Fruit fly (Drosophila melanogaster): ENCODE data around the gene Cyp28a5.

Cyp28a5 gene

dm6 chr2L:14021646-14022129 is 44.6 kb downstream of the Cyp28a5 start:
- TF ChIP-seq CG17912 (GFP tag; optimal IDR thresholded peaks at IDR 0.05) (peak; percentile 4), amos (GFP tag; IDR thresholded peaks at IDR 0.05; ENCODE audit: partially characterized antibody) (peak; percentile 38; the same call in 1 of the 2 replicates), CG4360 (GFP tag; IDR thresholded peaks at IDR 0.05) (peak; percentile 95), Scr (GFP tag; IDR thresholded peaks at IDR 0.05; ENCODE audit: partially characterized antibody) (peak; percentile 13), CG6175 (GFP tag; IDR thresholded peaks at IDR 0.05) (peak; percentile 99), kni (GFP tag; optimal IDR thresholded peaks at IDR 0.05) (peak; percentile 100), fd64A (GFP tag; optimal IDR thresholded peaks at IDR 0.05) (peak; percentile 33), CG2199 (GFP tag; IDR thresholded peaks at IDR 0.05) (peak; percentile 87; the same call in 2 of the 3 replicates), HmgD (GFP tag; optimal IDR thresholded peaks at IDR 0.05) (peak; percentile 77), HmgZ (tag; optimal IDR thresholded peaks at IDR 0.05) (peak; percentile 30), CG14441 (GFP tag; IDR thresholded peaks at IDR 0.05) (0 out of 2 replicates have a peak, but pooled peaks have one; percentile 0), ERR (GFP tag; optimal IDR thresholded peaks at IDR 0.05) (peak; percentile 26), vnd (GFP tag; IDR thresholded peaks at IDR 0.05; ENCODE audit: partially characterized antibody) (0 out of 3 replicates have a peak, but pooled peaks have one; percentile 19), zen2 (GFP tag; IDR thresholded peaks at IDR 0.05; ENCODE audit: partially characterized antibody) (0 out of 3 replicates have a peak, but pooled peaks have one; percentile 46), CG14860 (GFP tag; IDR thresholded peaks at IDR 0.05; ENCODE audit: partially characterized antibody) (peak; percentile 49; the same call in 1 of the 3 replicates), CG13287 (GFP tag; IDR thresholded peaks at IDR 0.05; ENCODE audit: partially characterized antibody) (peak; percentile 64), CG15479 (GFP tag; optimal IDR thresholded peaks at IDR 0.05) (peak; percentile 44), CG17802 (tag; optimal IDR thresholded peaks at IDR 0.05) (no peak), hb (GFP tag; IDR thresholded peaks at IDR 0.05; ENCODE audit: partially characterized antibody) (no peak), ab (GFP tag; optimal IDR thresholded peaks at IDR 0.05) (peak; percentile 21), Deaf1 (tag; optimal IDR thresholded peaks at IDR 0.05) (no peak), fru (optimal IDR thresholded peaks at IDR 0.05) (no peak), CG10321 (GFP tag; IDR thresholded peaks at IDR 0.05) (no peak), Camta (GFP tag; optimal IDR thresholded peaks at IDR 0.05) (no peak), Hey (tag; optimal IDR thresholded peaks at IDR 0.05) (peak; percentile 75), rib (GFP tag; IDR thresholded peaks at IDR 0.05) (peak; percentile 74), CG17385 (GFP tag; optimal IDR thresholded peaks at IDR 0.05) (no peak), Dfd (GFP tag; optimal IDR thresholded peaks at IDR 0.05) (peak in 1 of 2 experiments; percentile 66), mirr (GFP tag; optimal IDR thresholded peaks at IDR 0.05) (peak; percentile 98), Opbp (GFP tag; IDR thresholded peaks at IDR 0.05; ENCODE audit: partially characterized antibody) (0 out of 3 replicates have a peak, but pooled peaks have one; percentile 27), CG1603 (tag; optimal IDR thresholded peaks at IDR 0.05) (peak; percentile 17), Side (GFP tag; optimal IDR thresholded peaks at IDR 0.05) (no peak), sens (GFP tag) (peak; percentile 52), CG13894 (tag; optimal IDR thresholded peaks at IDR 0.05) (peak; percentile 91), dpn (GFP tag; optimal IDR thresholded peaks at IDR 0.05) (peak in 1 of 2 experiments; percentile 1), crol (GFP tag; IDR thresholded peaks at IDR 0.05) (peak; percentile 99), ftz-f1 (GFP tag; optimal IDR thresholded peaks at IDR 0.05) (peak; percentile 77), z (GFP tag; IDR thresholded peaks at IDR 0.05) (0 out of 3 replicates have a peak, but pooled peaks have one; percentile 48), bab2 (GFP tag; optimal IDR thresholded peaks at IDR 0.05) (no peak), Optix (GFP tag; IDR thresholded peaks at IDR 0.05) (no peak), CG34224 (GFP tag; IDR thresholded peaks at IDR 0.05; ENCODE audit: partially characterized antibody) (peak; percentile 56; the same call in 2 of the 3 replicates), ken (GFP tag; IDR thresholded peaks at IDR 0.05) (peak; percentile 58; the same call in 1 of the 3 replicates), prd (optimal IDR thresholded peaks at IDR 0.05) (no peak), prd (GFP tag; IDR thresholded peaks at IDR 0.05) (no peak), Aef1 (GFP tag; IDR thresholded peaks at IDR 0.05) (0 out of 3 replicates have a peak, but pooled peaks have one; percentile 8), dysf (GFP tag; IDR thresholded peaks at IDR 0.05) (no peak), eyg (GFP tag; optimal IDR thresholded peaks at IDR 0.05) (peak; percentile 27), ranshi (GFP tag; IDR thresholded peaks at IDR 0.05) (no peak), CG8478 (optimal IDR thresholded peaks at IDR 0.05) (peak; percentile 68), CG31365 (tag; optimal IDR thresholded peaks at IDR 0.05) (peak; percentile 17)
